Worm (Caenorhabditis elegans) whole organism, L4 larva: ENCODE measurements around the gene R02D5.24.
A peak's percentile ranks its signal among the peaks of the same experiment; 100 is the strongest.

Experiments
- D1046.2 ChIP-seq: fragments of 200-800 bp; sonication (Bioruptor generic); IDR thresholded peaks from 2 replicates; pipeline ENCODE4 v1.3.6; 2022; ENCODE audit warnings: missing genetic modification characterization, missing compliant biosample characterization
- F10B5.3 ChIP-seq: sonication (generic microtip); optimal IDR thresholded peaks from 2 replicates; lab custom pipeline; 2016; ENCODE audit warnings: mild to moderate bottlenecking, missing genetic modification characterization, missing compliant biosample characterization
- F26F4.8 ChIP-seq: fragments of 200-800 bp; sonication (Bioruptor generic); conservative IDR thresholded peaks from 2 replicates; pipeline ENCODE4 v1.3.6; 2022; ENCODE audit warnings: missing genetic modification characterization, missing compliant biosample characterization
- F49E8.2 ChIP-seq: sonication (generic microtip); optimal IDR thresholded peaks from 2 replicates; lab custom pipeline; 2016; ENCODE audit warnings: missing compliant biosample characterization, mild to moderate bottlenecking, missing genetic modification characterization, borderline replicate concordance
- T26A8.4 ChIP-seq: fragments of 200-800 bp; sonication (Bioruptor generic); IDR thresholded peaks from 2 replicates; pipeline ENCODE4 v1.3.6; 2022; ENCODE audit warnings: missing genetic modification characterization, missing compliant biosample characterization
- Y5F2A.4 ChIP-seq: fragments of 200-800 bp; sonication (Bioruptor generic); optimal IDR thresholded peaks from 2 replicates; lab custom pipeline; 2018; ENCODE audit warnings: mild to moderate bottlenecking, missing genetic modification characterization, missing compliant biosample characterization
- ZK546.5 ChIP-seq, 2 experiments: sonication (generic microtip); optimal IDR thresholded peaks; 2 replicates each; lab custom pipeline; 2017; ENCODE audit warnings: missing biosample characterization in 2 of 2, missing genetic modification characterization in 2 of 2
- aha-1 ChIP-seq: fragments of 150-350 bp; peaks from one replicate; lab custom pipeline; 2014; ENCODE audit warnings: missing biosample characterization, missing genetic modification characterization
- aly-2 ChIP-seq: sonication (generic microtip); optimal IDR thresholded peaks from 2 replicates; lab custom pipeline; 2018; ENCODE audit warnings: missing biosample characterization, missing genetic modification characterization
- ama-1 ChIP-seq: fragments of 150-350 bp; optimal IDR thresholded peaks from 2 replicates; lab custom pipeline; 2014; ENCODE audit warnings: inconsistent platforms, mixed read lengths
- attf-4 ChIP-seq: sonication (generic microtip); optimal IDR thresholded peaks from 3 replicates; lab custom pipeline; 2017; ENCODE audit warnings: missing biosample characterization, missing genetic modification characterization
- ceh-20 ChIP-seq: fragments of 200-800 bp; sonication (Bioruptor generic); IDR thresholded peaks from 2 replicates; pipeline ENCODE4 v1.3.6; 2022; ENCODE audit warnings: missing genetic modification reagents, missing genetic modification characterization, missing compliant biosample characterization
- ceh-32 ChIP-seq: sonication (generic microtip); optimal IDR thresholded peaks from 2 replicates; lab custom pipeline; 2016; ENCODE audit warnings: mild to moderate bottlenecking, missing genetic modification characterization, missing compliant biosample characterization; ENCODE audit not compliant: poor library complexity
- ceh-44 ChIP-seq: fragments of 200-800 bp; sonication (Bioruptor generic); IDR thresholded peaks from 2 replicates; pipeline ENCODE4 v1.3.6; 2022; ENCODE audit warnings: missing genetic modification reagents, missing genetic modification characterization, missing compliant biosample characterization
- cey-2 ChIP-seq: sonication (generic microtip); optimal IDR thresholded peaks from 3 replicates; lab custom pipeline; 2017; ENCODE audit warnings: missing genetic modification characterization, mild to moderate bottlenecking, missing compliant biosample characterization, antibody characterized with exemption, borderline replicate concordance; ENCODE audit not compliant: insufficient read depth
- ctbp-1 ChIP-seq: fragments of 200-800 bp; sonication (Bioruptor generic); IDR thresholded peaks from 2 replicates; pipeline ENCODE4 v1.3.6; 2022; ENCODE audit warnings: missing genetic modification reagents, missing genetic modification characterization, missing compliant biosample characterization
- daf-12 ChIP-seq: fragments of 150-350 bp; optimal IDR thresholded peaks from 2 replicates; lab custom pipeline; 2014; ENCODE audit warnings: missing biosample characterization, missing genetic modification reagents, missing genetic modification characterization
- daf-16 ChIP-seq, 3 experiments: sonication (generic microtip); optimal IDR thresholded peaks; 2 replicates each; lab custom pipeline; 2016 to 2017; ENCODE audit warnings: missing genetic modification characterization in 3 of 3, missing genetic modification reagents in 3 of 3, mild to moderate bottlenecking in 2 of 3, missing compliant biosample characterization in 2 of 3, missing biosample characterization in 1 of 3, moderate library complexity in 1 of 3
- dmd-6 ChIP-seq: fragments of 200-800 bp; sonication (Bioruptor generic); IDR thresholded peaks from 2 replicates; pipeline ENCODE4 v1.3.6; 2022; ENCODE audit warnings: missing genetic modification reagents, missing genetic modification characterization, missing compliant biosample characterization
- dmd-9 ChIP-seq: fragments of 200-800 bp; sonication (Bioruptor generic); IDR thresholded peaks from 2 replicates; pipeline ENCODE4 v1.3.6; 2022; ENCODE audit warnings: missing genetic modification reagents, missing genetic modification characterization, missing compliant biosample characterization
- dpl-1 ChIP-seq: fragments of 150-350 bp; optimal IDR thresholded peaks from 2 replicates; lab custom pipeline; 2014; ENCODE audit warnings: missing biosample characterization, missing genetic modification reagents, missing genetic modification characterization
- dve-1 ChIP-seq: sonication (generic microtip); optimal IDR thresholded peaks from 2 replicates; lab custom pipeline; 2017; ENCODE audit warnings: antibody characterized with exemption, mild to moderate bottlenecking, missing genetic modification characterization, missing compliant biosample characterization; ENCODE audit not compliant: insufficient read depth
- egl-27 ChIP-seq: sonication (generic microtip); optimal IDR thresholded peaks from 3 replicates; lab custom pipeline; 2017; ENCODE audit warnings: missing biosample characterization, missing genetic modification reagents, missing genetic modification characterization
- fkh-10 ChIP-seq: fragments of 150-350 bp; optimal IDR thresholded peaks from 2 replicates; lab custom pipeline; 2014; ENCODE audit warnings: missing biosample characterization, missing genetic modification reagents, missing genetic modification characterization
- fos-1 ChIP-seq: fragments of 150-350 bp; optimal IDR thresholded peaks from 2 replicates; lab custom pipeline; 2014; ENCODE audit warnings: missing biosample characterization, missing genetic modification characterization
- gei-8 ChIP-seq: fragments of 200-800 bp; sonication (Bioruptor generic); optimal IDR thresholded peaks from 2 replicates; lab custom pipeline; 2018; ENCODE audit warnings: mild to moderate bottlenecking, missing genetic modification characterization, missing compliant biosample characterization
- hlh-30 ChIP-seq: sonication (generic microtip); optimal IDR thresholded peaks from 2 replicates; lab custom pipeline; 2017; ENCODE audit warnings: antibody characterized with exemption, mild to moderate bottlenecking, missing genetic modification characterization, missing compliant biosample characterization; ENCODE audit not compliant: insufficient read depth
- hmg-1.1 ChIP-seq: fragments of 200-800 bp; sonication (Bioruptor generic); IDR thresholded peaks from 2 replicates; pipeline ENCODE4 v1.3.6; 2022; ENCODE audit warnings: missing genetic modification reagents, missing genetic modification characterization, missing compliant biosample characterization
- lin-39 ChIP-seq: fragments of 150-350 bp; optimal IDR thresholded peaks from 2 replicates; lab custom pipeline; 2014; ENCODE audit warnings: missing biosample characterization, missing genetic modification reagents, missing genetic modification characterization
- mdl-1 ChIP-seq, 2 experiments: fragments of 150-350 bp in 1 of 2; sonication (generic microtip) in 1 of 2; optimal IDR thresholded peaks; 2 replicates each; lab custom pipeline; 2014 to 2017; ENCODE audit warnings: missing biosample characterization in 2 of 2, missing genetic modification characterization in 2 of 2
- mep-1 ChIP-seq: fragments of 150-350 bp; sonication (generic microtip); optimal IDR thresholded peaks from 3 replicates; lab custom pipeline; 2014; ENCODE audit warnings: missing biosample characterization, missing genetic modification characterization
- mes-2 ChIP-seq: sonication (generic microtip); optimal IDR thresholded peaks from 2 replicates; lab custom pipeline; 2016; ENCODE audit warnings: missing genotype, mild to moderate bottlenecking, missing genetic modification characterization, missing compliant biosample characterization; ENCODE audit not compliant: poor library complexity, severe bottlenecking
- mxl-2 ChIP-seq: fragments of 200-800 bp; sonication (Bioruptor generic); conservative IDR thresholded peaks from 2 replicates; pipeline ENCODE4 v1.3.6; 2022; ENCODE audit warnings: missing genetic modification reagents, missing genetic modification characterization, missing compliant biosample characterization
- mxl-3 ChIP-seq: fragments of 200-800 bp; sonication (Bioruptor generic); optimal IDR thresholded peaks from 2 replicates; lab custom pipeline; 2018; ENCODE audit warnings: mild to moderate bottlenecking, missing genetic modification characterization, missing compliant biosample characterization
- nhr-102 ChIP-seq: sonication (generic microtip); optimal IDR thresholded peaks from 2 replicates; lab custom pipeline; 2016; ENCODE audit warnings: mild to moderate bottlenecking, missing genetic modification characterization, moderate library complexity, missing compliant biosample characterization
- nhr-11 ChIP-seq: fragments of 150-350 bp; optimal IDR thresholded peaks from 2 replicates; lab custom pipeline; 2014; ENCODE audit warnings: missing biosample characterization, missing genetic modification characterization
- nhr-28 ChIP-seq: fragments of 150-350 bp; optimal IDR thresholded peaks from 2 replicates; lab custom pipeline; 2014; ENCODE audit warnings: missing biosample characterization, missing genetic modification characterization
- nhr-42 ChIP-seq: fragments of 200-800 bp; sonication (Bioruptor generic); IDR thresholded peaks from 2 replicates; pipeline ENCODE4 v1.3.6; 2022; ENCODE audit warnings: missing genetic modification characterization, missing compliant biosample characterization
- nhr-76 ChIP-seq: fragments of 150-350 bp; optimal IDR thresholded peaks from 2 replicates; lab custom pipeline; 2014; ENCODE audit warnings: missing biosample characterization, missing genetic modification characterization
- nhr-77 ChIP-seq: fragments of 150-350 bp; optimal IDR thresholded peaks from 2 replicates; lab custom pipeline; 2014; ENCODE audit warnings: missing biosample characterization, missing genetic modification characterization
- rbr-2 ChIP-seq: sonication (generic microtip); optimal IDR thresholded peaks from 2 replicates; lab custom pipeline; 2016; ENCODE audit warnings: missing genotype, missing genetic modification characterization, missing compliant biosample characterization
- saeg-2 ChIP-seq: fragments of 200-800 bp; sonication (Bioruptor generic); IDR thresholded peaks from 2 replicates; pipeline ENCODE4 v1.3.6; 2022; ENCODE audit warnings: missing genetic modification reagents, missing genetic modification characterization, missing compliant biosample characterization
- skn-1 ChIP-seq: fragments of 150-350 bp; optimal IDR thresholded peaks from 2 replicates; lab custom pipeline; 2014; ENCODE audit warnings: missing biosample characterization, missing genetic modification characterization
- snpc-1.2 ChIP-seq: fragments of 200-800 bp; sonication (Bioruptor generic); IDR thresholded peaks from 2 replicates; pipeline ENCODE4 v1.3.6; 2022; ENCODE audit warnings: missing genetic modification reagents, missing genetic modification characterization, missing compliant biosample characterization
- snpc-4 ChIP-seq: fragments of 150-350 bp; optimal IDR thresholded peaks from 2 replicates; lab custom pipeline; 2014; ENCODE audit warnings: missing biosample characterization, missing genetic modification characterization
- spr-1 ChIP-seq: sonication (generic microtip); optimal IDR thresholded peaks from 2 replicates; lab custom pipeline; 2016; ENCODE audit warnings: mild to moderate bottlenecking, missing genetic modification characterization, missing compliant biosample characterization
- unc-39 ChIP-seq: sonication (generic microtip); optimal IDR thresholded peaks from 2 replicates; lab custom pipeline; 2017; ENCODE audit warnings: missing biosample characterization, missing genetic modification characterization
- unc-62 ChIP-seq, 3 experiments: fragments of 150-350 bp in 1 of 3; sonication (generic microtip); optimal IDR thresholded peaks in 2 of 3; peaks in 1 of 3; 1 replicate in 1 of 3; 2 replicates in 2 of 3; lab custom pipeline; 2014 to 2017; ENCODE audit warnings: missing biosample characterization in 3 of 3, missing genetic modification characterization in 3 of 3, missing genetic modification reagents in 3 of 3, missing genotype in 1 of 3
- zag-1 ChIP-seq: fragments of 150-350 bp; optimal IDR thresholded peaks from 2 replicates; lab custom pipeline; 2014; ENCODE audit warnings: missing biosample characterization, missing genetic modification characterization
- zfp-2 ChIP-seq: sonication (generic microtip); optimal IDR thresholded peaks from 2 replicates; lab custom pipeline; 2016; ENCODE audit warnings: mild to moderate bottlenecking, missing genetic modification characterization, missing compliant biosample characterization
- zfp-3 ChIP-seq: fragments of 200-800 bp; sonication (Bioruptor generic); conservative IDR thresholded peaks from 2 replicates; pipeline ENCODE4 v1.3.6; 2022; ENCODE audit warnings: missing genetic modification reagents, missing genetic modification characterization, missing compliant biosample characterization
- ztf-11 ChIP-seq: fragments of 150-350 bp; optimal IDR thresholded peaks from 2 replicates; lab custom pipeline; 2014; ENCODE audit warnings: missing biosample characterization, missing genetic modification characterization

The R02D5.24 gene

DNA sequence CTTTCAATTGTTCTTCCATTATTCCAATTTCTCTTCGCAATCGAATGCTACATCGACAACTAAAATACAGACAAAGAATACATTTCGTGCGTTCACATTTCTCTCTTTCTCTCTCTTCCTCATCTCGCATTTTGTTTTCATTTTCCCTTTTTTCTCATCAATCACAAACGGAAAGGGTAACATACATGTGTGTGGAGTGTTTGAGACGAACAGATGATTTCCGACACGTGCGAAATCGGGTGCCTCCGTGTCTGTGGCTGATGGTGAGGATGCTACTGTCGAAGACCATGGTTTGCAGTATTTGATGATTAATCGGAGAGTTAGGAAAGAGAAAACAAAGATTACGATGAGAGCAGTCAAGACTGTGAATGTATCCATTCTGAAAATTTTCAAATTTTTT lies 9.6 kb downstream of the R02D5.24 start, which contains the start of gene R02D5.9:
TSS of gene R02D5.9 (minus strand) at position 378 of the 400 bp plus-strand sequence.
- no peak for TF ChIP-seq ZK546.5 (tag; optimal IDR thresholded peaks at IDR 0.05; lab: Kevin White, UChicago)
- TF ChIP-seq cey-2, result peak; percentile 52
- TF ChIP-seq attf-4 (tag; lab: Kevin White, UChicago), result no peak
- TF ChIP-seq zfp-3 (GFP tag; lab: Robert Waterston, UW), result no peak
- no peak for TF ChIP-seq dmd-9
- no peak for TF ChIP-seq daf-12
- TF ChIP-seq lin-39 (tag; lab: Kevin White, UChicago), result no peak
- no peak for TF ChIP-seq T26A8.4 (GFP tag; lab: Robert Waterston, UW)
- no peak for TF ChIP-seq D1046.2 (GFP tag; lab: Robert Waterston, UW)
- TF ChIP-seq nhr-76 (tag; lab: Kevin White, UChicago), result peak; percentile 14
- TF ChIP-seq dve-1, result peak; percentile 61
- TF ChIP-seq Y5F2A.4 (GFP tag; lab: Kevin White, UChicago), result no peak
- no peak for TF ChIP-seq rbr-2
- TF ChIP-seq dpl-1 (GFP tag; lab: Kevin White, UChicago), result no peak
- TF ChIP-seq unc-62 (GFP tag; optimal IDR thresholded peaks at IDR 0.05 in 1 of 2; lab: Kevin White, UChicago), result peak in 1 of 2 experiments; percentile 85
- no peak for TF ChIP-seq unc-62 (tag; optimal IDR thresholded peaks at IDR 0.05; lab: Kevin White, UChicago)
- no peak for TF ChIP-seq mxl-2 (GFP tag; lab: Robert Waterston, UW)
- TF ChIP-seq saeg-2 (GFP tag; lab: Robert Waterston, UW), result no peak
- no peak for TF ChIP-seq snpc-4 (tag; lab: Kevin White, UChicago)
- peak; percentile 47 for TF ChIP-seq nhr-77 (tag; lab: Kevin White, UChicago)
- no peak for TF ChIP-seq gei-8 (GFP tag; lab: Kevin White, UChicago)
- no peak for TF ChIP-seq ctbp-1 (GFP tag; lab: Robert Waterston, UW)
- TF ChIP-seq spr-1, result no peak
- no peak for TF ChIP-seq F10B5.3
- peak; percentile 89 for TF ChIP-seq nhr-28 (tag; lab: Kevin White, UChicago)
- TF ChIP-seq mep-1 (tag; lab: Kevin White, UChicago), result no peak
- TF ChIP-seq ztf-11 (tag; lab: Kevin White, UChicago), result no peak
- TF ChIP-seq dmd-6 (GFP tag; lab: Robert Waterston, UW), result no peak
- no peak for TF ChIP-seq F26F4.8
- TF ChIP-seq nhr-102 (tag; lab: Kevin White, UChicago), result no peak
- TF ChIP-seq nhr-42, result no peak
- TF ChIP-seq mxl-3 (GFP tag; lab: Kevin White, UChicago), result peak; percentile 91
- no peak for TF ChIP-seq zag-1
- TF ChIP-seq ceh-32 (tag; lab: Kevin White, UChicago), result no peak
- no peak for TF ChIP-seq egl-27 (tag; lab: Kevin White, UChicago)
- no peak for TF ChIP-seq daf-16 (GFP tag; optimal IDR thresholded peaks at IDR 0.05; lab: Kevin White, UChicago)
- TF ChIP-seq daf-16 (tag; optimal IDR thresholded peaks at IDR 0.05; lab: Kevin White, UChicago), result no peak
- TF ChIP-seq aha-1 (tag; lab: Kevin White, UChicago), result no peak
- TF ChIP-seq F49E8.2 (tag; lab: Kevin White, UChicago), result no peak
- no peak for TF ChIP-seq skn-1 (tag; lab: Kevin White, UChicago)
- TF ChIP-seq mes-2 (tag; lab: Kevin White, UChicago), result no peak
- peak; percentile 77 to 97 for TF ChIP-seq mdl-1 (tag; optimal IDR thresholded peaks at IDR 0.05; lab: Kevin White, UChicago)
- no peak for TF ChIP-seq hmg-1.1 (GFP tag; lab: Robert Waterston, UW)
- TF ChIP-seq fkh-10 (GFP tag; lab: Kevin White, UChicago), result no peak
- no peak for TF ChIP-seq ama-1
- no peak for TF ChIP-seq zfp-2
- no peak for TF ChIP-seq fos-1
- TF ChIP-seq snpc-1.2 (GFP tag; lab: Robert Waterston, UW), result no peak
- TF ChIP-seq aly-2 (tag; lab: Kevin White, UChicago), result no peak
- TF ChIP-seq ceh-20 (GFP tag; lab: Robert Waterston, UW), result no peak
- no peak for TF ChIP-seq nhr-11
- TF ChIP-seq hlh-30 (tag; lab: Kevin White, UChicago), result peak; percentile 85
- TF ChIP-seq unc-39 (tag; lab: Kevin White, UChicago), result no peak
- no peak for TF ChIP-seq ceh-44 (GFP tag; lab: Robert Waterston, UW)
